Worm (Caenorhabditis elegans) whole organism, L3 larva: ENCODE measurements around the gene M04C3.5.

ENCODE experiments used
- R02D3.7 ChIP-seq: fragments of 150-350 bp; optimal IDR thresholded peaks from 2 replicates; lab custom pipeline; 2014; ENCODE audit warnings: missing biosample characterization, missing genetic modification characterization
- ZK546.5 ChIP-seq: sonication (generic microtip); optimal IDR thresholded peaks from 2 replicates; lab custom pipeline; 2017; ENCODE audit warnings: missing biosample characterization, missing genetic modification characterization
- aly-2 ChIP-seq: fragments of 150-350 bp; optimal IDR thresholded peaks from 2 replicates; lab custom pipeline; 2014; ENCODE audit warnings: missing biosample characterization, missing genetic modification characterization
- ama-1 ChIP-seq: fragments of 150-350 bp; optimal IDR thresholded peaks from 2 replicates; lab custom pipeline; 2018
- ceh-16 ChIP-seq: sonication (generic microtip); optimal IDR thresholded peaks from 2 replicates; lab custom pipeline; 2017; ENCODE audit warnings: missing biosample characterization, missing genetic modification characterization
- ceh-28 ChIP-seq: fragments of 150-350 bp; optimal IDR thresholded peaks from 2 replicates; lab custom pipeline; 2014; ENCODE audit warnings: missing biosample characterization, missing genetic modification reagents, missing genetic modification characterization
- ceh-82 ChIP-seq: fragments of 150-350 bp; optimal IDR thresholded peaks from 2 replicates; lab custom pipeline; 2014; ENCODE audit warnings: missing biosample characterization, missing genetic modification characterization
- ceh-9 ChIP-seq: sonication (generic microtip); optimal IDR thresholded peaks from 2 replicates; lab custom pipeline; 2018; ENCODE audit warnings: missing biosample characterization, missing genetic modification characterization
- daf-12 ChIP-seq: fragments of 150-350 bp; optimal IDR thresholded peaks from 2 replicates; lab custom pipeline; 2014; ENCODE audit warnings: missing biosample characterization, missing genetic modification reagents, missing genetic modification characterization
- egl-27 ChIP-seq: sonication (generic microtip); optimal IDR thresholded peaks from 4 replicates; lab custom pipeline; 2017; ENCODE audit warnings: missing biosample characterization, missing genetic modification reagents, missing genetic modification characterization
- egl-5 ChIP-seq: fragments of 150-350 bp; optimal IDR thresholded peaks from 2 replicates; lab custom pipeline; 2017; ENCODE audit warnings: missing biosample characterization, missing genetic modification reagents, missing genetic modification characterization, inconsistent platforms
- elt-2 ChIP-seq: sonication (generic microtip); optimal IDR thresholded peaks from 2 replicates; lab custom pipeline; 2016; ENCODE audit warnings: missing genetic modification reagents, mild to moderate bottlenecking, missing genetic modification characterization, missing compliant biosample characterization
- elt-3 ChIP-seq, 3 experiments: fragments of 150-350 bp in 1 of 3; sonication (generic microtip) in 2 of 3; optimal IDR thresholded peaks; 2 replicates in 2 of 3; 4 replicates in 1 of 3; lab custom pipeline; 2014 to 2017; ENCODE audit warnings: missing biosample characterization in 3 of 3, missing genetic modification characterization in 3 of 3
- fkh-10 ChIP-seq: sonication (generic microtip); optimal IDR thresholded peaks from 2 replicates; lab custom pipeline; 2017; ENCODE audit warnings: missing biosample characterization, missing genetic modification reagents, missing genetic modification characterization
- fos-1 ChIP-seq: fragments of 150-350 bp; optimal IDR thresholded peaks from 2 replicates; lab custom pipeline; 2014; ENCODE audit warnings: missing biosample characterization, missing genetic modification characterization
- jun-1 ChIP-seq: fragments of 150-350 bp; optimal IDR thresholded peaks from 2 replicates; lab custom pipeline; 2014; ENCODE audit warnings: missing biosample characterization, missing genetic modification reagents, missing genetic modification characterization
- lin-15B ChIP-seq: fragments of 150-350 bp; optimal IDR thresholded peaks from 2 replicates; lab custom pipeline; 2014; ENCODE audit warnings: missing biosample characterization, missing genetic modification characterization
- lin-39 ChIP-seq: fragments of 150-350 bp; optimal IDR thresholded peaks from 2 replicates; lab custom pipeline; 2018; ENCODE audit warnings: missing biosample characterization, missing genetic modification reagents, missing genetic modification characterization
- lsy-12 ChIP-seq: sonication (generic microtip); optimal IDR thresholded peaks from 2 replicates; lab custom pipeline; 2016; ENCODE audit warnings: mild to moderate bottlenecking, missing genetic modification characterization, missing compliant biosample characterization
- mdl-1 ChIP-seq: fragments of 150-350 bp; optimal IDR thresholded peaks from 2 replicates; lab custom pipeline; 2014; ENCODE audit warnings: missing biosample characterization, missing genetic modification characterization
- mml-1 ChIP-seq: fragments of 150-350 bp; sonication (generic microtip); optimal IDR thresholded peaks from 3 replicates; lab custom pipeline; 2014; ENCODE audit warnings: missing biosample characterization, missing genetic modification characterization
- nfya-1 ChIP-seq: sonication (generic microtip); optimal IDR thresholded peaks from 2 replicates; lab custom pipeline; 2017; ENCODE audit warnings: missing genetic modification characterization, mild to moderate bottlenecking, missing compliant biosample characterization, antibody characterized with exemption, moderate library complexity; ENCODE audit not compliant: insufficient read depth
- nhr-11 ChIP-seq: fragments of 150-350 bp; optimal IDR thresholded peaks from 2 replicates; lab custom pipeline; 2014; ENCODE audit warnings: missing biosample characterization, missing genetic modification characterization
- nhr-12 ChIP-seq: fragments of 150-350 bp; optimal IDR thresholded peaks from 2 replicates; lab custom pipeline; 2014; ENCODE audit warnings: missing biosample characterization, missing genetic modification characterization
- nhr-237 ChIP-seq: fragments of 150-350 bp; optimal IDR thresholded peaks from 2 replicates; lab custom pipeline; 2014; ENCODE audit warnings: missing biosample characterization, missing genetic modification characterization
- nhr-25 ChIP-seq: sonication (generic microtip); optimal IDR thresholded peaks from 2 replicates; lab custom pipeline; 2017; ENCODE audit warnings: missing biosample characterization, missing genetic modification characterization
- nhr-28 ChIP-seq: fragments of 150-350 bp; optimal IDR thresholded peaks from 2 replicates; lab custom pipeline; 2014; ENCODE audit warnings: missing biosample characterization, missing genetic modification characterization
- nhr-43 ChIP-seq: sonication (generic microtip); optimal IDR thresholded peaks from 2 replicates; lab custom pipeline; 2016; ENCODE audit warnings: mild to moderate bottlenecking, missing genetic modification characterization, missing compliant biosample characterization; ENCODE audit not compliant: poor library complexity, severe bottlenecking
- nhr-67 ChIP-seq: fragments of 150-350 bp; optimal IDR thresholded peaks from 2 replicates; lab custom pipeline; 2014; ENCODE audit warnings: missing biosample characterization, missing genetic modification characterization
- nhr-77 ChIP-seq: fragments of 150-350 bp; optimal IDR thresholded peaks from 2 replicates; lab custom pipeline; 2014; ENCODE audit warnings: missing biosample characterization, missing genetic modification characterization
- pha-4 ChIP-seq: fragments of 150-350 bp; optimal IDR thresholded peaks from 2 replicates; lab custom pipeline; 2014; ENCODE audit warnings: missing biosample characterization, missing genetic modification reagents, missing genetic modification characterization
- pqm-1 ChIP-seq: fragments of 150-350 bp; optimal IDR thresholded peaks from 2 replicates; lab custom pipeline; 2017; ENCODE audit warnings: missing biosample characterization, missing genetic modification characterization, inconsistent platforms
- sea-2 ChIP-seq: fragments of 150-350 bp; sonication (generic microtip); optimal IDR thresholded peaks from 4 replicates; lab custom pipeline; 2014; ENCODE audit warnings: missing biosample characterization, missing genetic modification reagents, missing genetic modification characterization
- skn-1 ChIP-seq: fragments of 150-350 bp; optimal IDR thresholded peaks from 2 replicates; lab custom pipeline; 2014; ENCODE audit warnings: missing biosample characterization, missing genetic modification characterization
- snpc-4 ChIP-seq: fragments of 150-350 bp; optimal IDR thresholded peaks from 2 replicates; lab custom pipeline; 2014; ENCODE audit warnings: missing biosample characterization, missing genetic modification characterization
- unc-39 ChIP-seq: sonication (generic microtip); optimal IDR thresholded peaks from 4 replicates; lab custom pipeline; 2017; ENCODE audit warnings: missing biosample characterization, missing genetic modification characterization
- unc-62 ChIP-seq: fragments of 150-350 bp; sonication (generic microtip); optimal IDR thresholded peaks from 4 replicates; lab custom pipeline; 2014; ENCODE audit warnings: missing biosample characterization, missing genetic modification reagents, missing genetic modification characterization
- zag-1 ChIP-seq: fragments of 150-350 bp; optimal IDR thresholded peaks from 2 replicates; lab custom pipeline; 2014; ENCODE audit warnings: missing biosample characterization, missing genetic modification characterization
- ztf-11 ChIP-seq: fragments of 150-350 bp; optimal IDR thresholded peaks from 2 replicates; lab custom pipeline; 2014; ENCODE audit warnings: missing biosample characterization, missing genetic modification characterization
- ztf-4 ChIP-seq: fragments of 150-350 bp; optimal IDR thresholded peaks from 2 replicates; lab custom pipeline; 2014; ENCODE audit warnings: missing biosample characterization, missing genetic modification characterization

The M04C3.5 gene

DNA sequence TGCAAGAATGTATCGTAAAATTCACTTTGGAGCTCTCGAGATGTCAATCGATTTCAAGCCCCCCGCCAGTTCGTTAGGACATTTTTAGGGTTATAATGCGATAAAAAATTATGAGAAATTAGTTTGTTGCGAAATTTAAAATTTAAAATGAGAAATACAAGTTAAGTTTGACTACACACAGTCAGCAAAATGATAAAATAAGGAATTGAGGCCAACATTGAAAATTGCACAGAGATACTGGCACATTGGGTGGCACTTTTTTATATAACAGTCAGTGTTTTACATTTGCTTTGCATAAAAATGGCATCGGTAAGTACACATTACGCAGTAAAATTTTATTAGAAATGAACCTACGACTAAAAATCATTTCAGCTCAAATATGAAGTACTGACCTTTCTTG lies 18.6 kb downstream of the M04C3.5 start, which contains the start of gene Y43F8B.12:
Gene Y43F8B.12, plus strand, starts transcription at position 301 of the 400 bp plus-strand sequence.
- no peak for TF ChIP-seq R02D3.7
- no peak for TF ChIP-seq skn-1 (tag; lab: Kevin White, UChicago)
- no peak for TF ChIP-seq snpc-4 (tag; lab: Kevin White, UChicago)
- no peak for TF ChIP-seq lin-39 (tag; lab: Kevin White, UChicago)
- TF ChIP-seq ZK546.5 (tag; lab: Kevin White, UChicago) = no peak
- TF ChIP-seq egl-5 (tag; lab: Kevin White, UChicago) = no peak
- TF ChIP-seq nhr-28 (tag; lab: Kevin White, UChicago) = no peak
- TF ChIP-seq pqm-1 (tag; lab: Kevin White, UChicago) = no peak
- no peak for TF ChIP-seq ztf-4 (tag; lab: Kevin White, UChicago)
- TF ChIP-seq nhr-11 (tag; lab: Kevin White, UChicago) = no peak
- TF ChIP-seq elt-3 (tag; optimal IDR thresholded peaks at IDR 0.05; lab: Kevin White, UChicago) = no peak
- no peak for TF ChIP-seq unc-62 (GFP tag; lab: Kevin White, UChicago)
- TF ChIP-seq sea-2 (GFP tag; lab: Kevin White, UChicago) = no peak
- no peak for TF ChIP-seq nhr-25 (tag; lab: Kevin White, UChicago)
- no peak for TF ChIP-seq nhr-43 (tag; lab: Kevin White, UChicago)
- no peak for TF ChIP-seq fos-1 (tag; lab: Kevin White, UChicago)

ce11 chrV:19470385-19470784 lies 20.9 kb downstream of the M04C3.5 start, which contains the start of gene Y43F8B.11:
Gene Y43F8B.11, plus strand, starts transcription at chrV:19470685.
- TF ChIP-seq mml-1 (no peak), fkh-10 (GFP tag; lab: Kevin White, UChicago) (no peak), elt-3 (tag; optimal IDR thresholded peaks at IDR 0.05; lab: Kevin White, UChicago) (no peak), daf-12 (tag; lab: Kevin White, UChicago) (no peak), R02D3.7 (no peak), nhr-237 (tag; lab: Kevin White, UChicago) (no peak), egl-27 (no peak), ztf-11 (tag; lab: Kevin White, UChicago) (no peak), ceh-9 (tag; lab: Kevin White, UChicago) (no peak), aly-2 (no peak), ceh-16 (tag; lab: Kevin White, UChicago) (no peak), jun-1 (tag; lab: Kevin White, UChicago) (no peak), nhr-67 (tag; lab: Kevin White, UChicago) (no peak), lsy-12 (tag; lab: Kevin White, UChicago) (no peak), lin-15B (tag; lab: Kevin White, UChicago) (no peak), ama-1 (lab: Kevin White, UChicago) (no peak), elt-2 (no peak), pha-4 (no peak), zag-1 (no peak)

DNA sequence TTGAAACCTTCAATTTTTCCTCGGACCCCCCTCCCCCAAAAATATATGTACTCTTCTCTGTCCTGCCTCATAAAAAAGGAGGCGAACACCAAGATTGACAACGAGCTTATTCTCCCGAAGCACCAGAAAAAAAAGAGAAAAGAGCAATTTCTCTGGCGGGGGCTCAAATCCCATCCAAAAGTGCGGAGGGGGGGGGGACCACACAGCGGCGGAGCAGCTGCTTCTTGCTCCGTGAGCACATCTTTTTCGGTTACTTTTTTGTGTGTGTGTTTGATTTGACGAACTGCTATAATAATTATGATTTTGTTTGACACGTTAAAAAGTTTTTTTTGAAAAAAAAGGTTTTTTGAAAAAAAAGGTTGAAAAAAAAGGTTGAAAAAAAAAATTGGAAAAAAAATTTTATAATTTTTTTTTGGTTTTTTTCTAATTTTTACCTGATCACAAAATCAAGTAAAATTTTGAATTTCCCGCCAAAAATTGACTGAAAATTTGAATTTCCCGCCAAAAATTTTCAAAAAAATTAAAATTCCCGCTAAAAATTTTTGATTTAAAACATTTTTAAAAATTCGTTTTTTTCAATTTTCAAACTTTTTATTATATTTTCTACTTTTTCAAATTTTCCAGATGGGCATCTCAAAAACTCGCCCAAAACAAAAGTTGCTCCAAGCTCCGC lies 24.4 kb downstream of the M04C3.5 start, which contains the start of gene Y43F8B.10:
Gene Y43F8B.10, plus strand, starts transcription at position 623 of the 673 bp plus-strand sequence.
- no peak for TF ChIP-seq nhr-237 (tag; lab: Kevin White, UChicago)
- TF ChIP-seq fkh-10 (GFP tag; lab: Kevin White, UChicago) = no peak
- no peak for TF ChIP-seq ztf-11 (tag; lab: Kevin White, UChicago)
- TF ChIP-seq nfya-1 (tag; lab: Kevin White, UChicago) = peak; percentile 9
- TF ChIP-seq aly-2 = no peak

DNA sequence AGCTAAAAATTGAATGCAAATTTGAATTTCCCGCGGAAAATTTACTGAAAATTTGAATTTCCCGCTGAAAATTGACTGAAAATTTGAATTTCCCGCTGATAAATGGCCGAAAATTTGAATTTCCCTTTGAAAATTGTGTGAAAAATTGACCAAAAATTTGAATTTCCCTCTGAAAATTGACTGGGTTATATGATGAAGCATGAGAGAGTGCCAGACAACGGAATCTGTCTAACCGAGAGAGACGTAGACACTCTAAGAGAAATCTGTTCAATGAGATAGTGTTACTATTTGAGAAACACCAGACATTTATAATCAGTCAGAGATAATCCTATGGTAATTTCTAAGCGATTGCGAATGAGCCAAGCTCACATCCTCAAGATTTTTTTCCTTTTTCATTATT lies 27.8 kb downstream of the M04C3.5 start:
- TF ChIP-seq pha-4 = no peak
- TF ChIP-seq nhr-77 (tag; lab: Kevin White, UChicago) = no peak
- TF ChIP-seq nhr-43 (tag; lab: Kevin White, UChicago) = no peak
- no peak for TF ChIP-seq ceh-82
- no peak for TF ChIP-seq nhr-12 (tag; lab: Kevin White, UChicago)
- TF ChIP-seq R02D3.7 = no peak
- no peak for TF ChIP-seq ceh-16 (tag; lab: Kevin White, UChicago)
- no peak for TF ChIP-seq nhr-237 (tag; lab: Kevin White, UChicago)
- no peak for TF ChIP-seq unc-39 (tag; lab: Kevin White, UChicago)
- TF ChIP-seq mdl-1 (tag; lab: Kevin White, UChicago) = no peak
- no peak for TF ChIP-seq nhr-25 (tag; lab: Kevin White, UChicago)
- no peak for TF ChIP-seq ceh-28 (tag; lab: Kevin White, UChicago)
- TF ChIP-seq lin-15B (tag; lab: Kevin White, UChicago) = no peak
- TF ChIP-seq, all 47 proteins: peak for 0
